Worm (Caenorhabditis elegans) whole organism, L4/young adult: ENCODE data around the gene grd-7.

ENCODE experiments used
- dao-5 ChIP-seq: sonication (generic microtip); optimal IDR thresholded peaks from 2 replicates; lab custom pipeline; 2016; ENCODE audit warnings: missing genotype, missing genetic modification characterization, moderate library complexity, missing compliant biosample characterization
- him-1 ChIP-seq: sonication (generic microtip); optimal IDR thresholded peaks from 2 replicates; lab custom pipeline; 2016; ENCODE audit warnings: missing genotype, missing genetic modification reagents, missing genetic modification characterization, missing compliant biosample characterization

DNA sequence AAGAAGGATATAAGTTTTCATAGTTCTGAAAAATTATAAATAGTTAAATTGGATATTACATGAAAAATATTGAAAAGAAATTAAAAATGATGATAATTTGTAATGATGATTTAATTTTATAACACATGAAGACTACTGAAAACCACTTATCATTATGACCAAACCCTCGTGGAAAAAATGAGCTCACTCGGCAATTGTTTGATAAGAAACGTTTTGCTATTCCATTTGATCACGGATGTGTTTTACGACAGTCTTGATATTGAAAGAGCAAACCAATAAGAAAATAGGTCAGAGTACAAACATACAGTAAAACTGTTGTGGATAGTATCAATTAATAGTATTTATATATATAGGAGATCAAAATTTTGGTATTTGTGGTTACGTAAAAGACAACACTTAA lies 46.0 kb upstream of the grd-7 start, which contains the start of gene spp-3:
- TF ChIP-seq him-1 (tag; lab: Kevin White, UChicago) (no peak), dao-5 (tag; lab: Kevin White, UChicago) (no peak)
